Fruit fly (Drosophila melanogaster) whole organism, prepupa: Measurements from ENCODE around the gene fws.

Experiments
- Blimp-1 ChIP-seq: fragments of 200-800 bp; sonication (Bioruptor generic); optimal IDR thresholded peaks from 3 replicates; lab custom pipeline; 2017; ENCODE audit warnings: missing biosample characterization, missing genetic modification characterization, mild to moderate bottlenecking, moderate library complexity, missing genetic modification reagents
- CG10669 ChIP-seq: fragments of 200-800 bp; sonication (Bioruptor generic); optimal IDR thresholded peaks from 3 replicates; lab custom pipeline; 2018; ENCODE audit warnings: missing biosample characterization, mild to moderate bottlenecking, missing genetic modification characterization, moderate library complexity
- CG11294 ChIP-seq: fragments of 200-800 bp; sonication (Bioruptor generic); IDR thresholded peaks from 2 replicates; pipeline ENCODE4 v1.3.6; 2022; ENCODE audit warnings: missing biosample characterization, missing genetic modification characterization
- CG11762 ChIP-seq: fragments of 200-800 bp; sonication (Bioruptor generic); optimal IDR thresholded peaks from 3 replicates; lab custom pipeline; 2016; ENCODE audit warnings: missing biosample characterization, missing genetic modification characterization; ENCODE audit not compliant: insufficient read depth
- CG16779 ChIP-seq: fragments of 200-800 bp; sonication (Bioruptor generic); optimal IDR thresholded peaks from 3 replicates; lab custom pipeline; 2017; ENCODE audit warnings: missing biosample characterization, mild to moderate bottlenecking, missing genetic modification characterization
- CG3032 ChIP-seq: fragments of 200-800 bp; optimal IDR thresholded peaks from 2 replicates; lab custom pipeline; 2019; ENCODE audit warnings: missing biosample characterization, mild to moderate bottlenecking, missing genetic modification characterization, moderate library complexity
- CG31627 ChIP-seq: fragments of 200-800 bp; sonication (Bioruptor generic); optimal IDR thresholded peaks from 3 replicates; lab custom pipeline; 2016; ENCODE audit warnings: missing biosample characterization, missing genetic modification characterization
- CG32006 ChIP-seq: fragments of 200-800 bp; sonication (Bioruptor generic); optimal IDR thresholded peaks from 3 replicates; lab custom pipeline; 2017; ENCODE audit warnings: missing biosample characterization, mild to moderate bottlenecking, missing genetic modification characterization
- CG3919 ChIP-seq: fragments of 200-800 bp; sonication (Bioruptor generic); optimal IDR thresholded peaks from 3 replicates; lab custom pipeline; 2016; ENCODE audit warnings: missing biosample characterization, missing genetic modification characterization
- CG4318 ChIP-seq: fragments of 200-800 bp; sonication (Bioruptor generic); optimal IDR thresholded peaks from 3 replicates; lab custom pipeline; 2017; ENCODE audit warnings: missing biosample characterization, mild to moderate bottlenecking, missing genetic modification characterization
- CG6163 ChIP-seq: fragments of 200-800 bp; sonication (Bioruptor generic); IDR thresholded peaks from 3 replicates; pipeline ENCODE4 v1.3.6; 2022; ENCODE audit warnings: missing biosample characterization, missing genetic modification characterization
- CG6276 ChIP-seq: fragments of 200-800 bp; sonication (Bioruptor generic); optimal IDR thresholded peaks from 2 replicates; lab custom pipeline; 2017; ENCODE audit warnings: missing biosample characterization, mild to moderate bottlenecking, missing genetic modification characterization
- CG6808 ChIP-seq: fragments of 200-800 bp; sonication (Bioruptor generic); optimal IDR thresholded peaks from 3 replicates; lab custom pipeline; 2017; ENCODE audit warnings: missing biosample characterization, missing genetic modification characterization, mild to moderate bottlenecking, moderate library complexity, missing genetic modification reagents
- CG8119 ChIP-seq: fragments of 200-800 bp; sonication (Bioruptor generic); IDR thresholded peaks from 3 replicates; pipeline ENCODE4 v1.3.6; 2022; ENCODE audit warnings: missing biosample characterization, missing genetic modification characterization
- CG9139 ChIP-seq: fragments of 200-800 bp; sonication (Bioruptor generic); optimal IDR thresholded peaks from 3 replicates; lab custom pipeline; 2017; ENCODE audit warnings: missing biosample characterization, mild to moderate bottlenecking, missing genetic modification characterization
- Eip75B ChIP-seq: fragments of 200-800 bp; sonication (Bioruptor generic); optimal IDR thresholded peaks from 3 replicates; lab custom pipeline; 2016; ENCODE audit warnings: missing biosample characterization, missing genetic modification characterization
- Eip78C ChIP-seq: fragments of 200-800 bp; sonication (Bioruptor generic); peaks from one replicate; lab custom pipeline; 2016; ENCODE audit warnings: missing biosample characterization, missing genetic modification characterization
- Eip93F ChIP-seq: fragments of 200-800 bp; sonication (Bioruptor generic); optimal IDR thresholded peaks from 2 replicates; lab custom pipeline; 2016; ENCODE audit warnings: missing biosample characterization, mild to moderate bottlenecking, missing genetic modification characterization
- Ets96B ChIP-seq: fragments of 200-800 bp; optimal IDR thresholded peaks from 2 replicates; lab custom pipeline; 2019; ENCODE audit warnings: missing biosample characterization, mild to moderate bottlenecking, missing genetic modification characterization, moderate library complexity
- Hr38 ChIP-seq: sonication (Bioruptor generic); optimal IDR thresholded peaks from 2 replicates; lab custom pipeline; 2016; ENCODE audit warnings: missing biosample characterization, missing genetic modification characterization
- Hr39 ChIP-seq: fragments of 200-800 bp; sonication (Bioruptor generic); optimal IDR thresholded peaks from 2 replicates; lab custom pipeline; 2016; ENCODE audit warnings: missing biosample characterization, missing genetic modification characterization
- Lpt ChIP-seq: fragments of 200-800 bp; sonication (Bioruptor generic); optimal IDR thresholded peaks from 3 replicates; lab custom pipeline; 2016; ENCODE audit warnings: missing biosample characterization, missing genetic modification characterization
- Met ChIP-seq: fragments of 200-800 bp; sonication (Bioruptor generic); optimal IDR thresholded peaks from 3 replicates; lab custom pipeline; 2016; ENCODE audit warnings: missing biosample characterization, missing genetic modification characterization
- OdsH ChIP-seq: fragments of 200-800 bp; sonication (Bioruptor generic); optimal IDR thresholded peaks from 3 replicates; lab custom pipeline; 2016; ENCODE audit warnings: missing biosample characterization, missing genetic modification characterization
- Sox14 ChIP-seq: fragments of 200-800 bp; sonication (Bioruptor generic); optimal IDR thresholded peaks from 3 replicates; lab custom pipeline; 2016; ENCODE audit warnings: missing biosample characterization, missing genetic modification characterization
- Sox15 ChIP-seq: fragments of 200-800 bp; sonication (Bioruptor generic); optimal IDR thresholded peaks from 3 replicates; lab custom pipeline; 2016; ENCODE audit warnings: missing biosample characterization, missing genetic modification characterization
- achi ChIP-seq: fragments of 200-800 bp; sonication (Bioruptor generic); optimal IDR thresholded peaks from 3 replicates; lab custom pipeline; 2016; ENCODE audit warnings: missing biosample characterization, missing genetic modification characterization
- acj6 ChIP-seq: fragments of 200-800 bp; sonication (Bioruptor generic); optimal IDR thresholded peaks from 3 replicates; lab custom pipeline; 2016; ENCODE audit warnings: missing biosample characterization, missing genetic modification characterization
- cyc ChIP-seq: fragments of 200-800 bp; sonication (Bioruptor generic); optimal IDR thresholded peaks from 3 replicates; lab custom pipeline; 2016; ENCODE audit warnings: missing biosample characterization, missing genetic modification characterization
- dac ChIP-seq: fragments of 200-800 bp; sonication (Bioruptor generic); optimal IDR thresholded peaks from 2 replicates; lab custom pipeline; 2017; ENCODE audit warnings: missing biosample characterization, mild to moderate bottlenecking, missing genetic modification characterization
- dsx ChIP-seq: fragments of 200-800 bp; optimal IDR thresholded peaks from 3 replicates; lab custom pipeline; 2019; ENCODE audit warnings: missing biosample characterization, mild to moderate bottlenecking, missing genetic modification characterization, moderate library complexity; ENCODE audit not compliant: poor library complexity, severe bottlenecking
- esn ChIP-seq: fragments of 200-800 bp; sonication (Bioruptor generic); optimal IDR thresholded peaks from 2 replicates; lab custom pipeline; 2016; ENCODE audit warnings: missing biosample characterization, mild to moderate bottlenecking, missing genetic modification characterization, moderate library complexity
- fd59A ChIP-seq: fragments of 200-800 bp; sonication (Bioruptor generic); optimal IDR thresholded peaks from 2 replicates; lab custom pipeline; 2017; ENCODE audit warnings: missing biosample characterization, mild to moderate bottlenecking, missing genetic modification characterization, missing genetic modification reagents
- fd85E ChIP-seq: fragments of 200-800 bp; sonication (Bioruptor generic); optimal IDR thresholded peaks from 3 replicates; lab custom pipeline; 2016; ENCODE audit warnings: missing biosample characterization, missing genetic modification characterization
- fkh ChIP-seq: fragments of 200-800 bp; sonication (Bioruptor generic); optimal IDR thresholded peaks from 3 replicates; lab custom pipeline; 2017; ENCODE audit warnings: missing biosample characterization, mild to moderate bottlenecking, missing genetic modification characterization, moderate library complexity
- lz ChIP-seq: fragments of 200-800 bp; sonication (Bioruptor generic); optimal IDR thresholded peaks from 3 replicates; lab custom pipeline; 2016; ENCODE audit warnings: missing biosample characterization, missing genetic modification characterization
- net ChIP-seq: fragments of 200-800 bp; sonication (Bioruptor generic); optimal IDR thresholded peaks from 3 replicates; lab custom pipeline; 2016; ENCODE audit warnings: missing biosample characterization, missing genetic modification characterization
- pdm3 ChIP-seq: fragments of 200-800 bp; sonication (Bioruptor generic); optimal IDR thresholded peaks from 3 replicates; lab custom pipeline; 2016; ENCODE audit warnings: missing biosample characterization, missing genetic modification characterization
- salr ChIP-seq, 2 experiments: fragments of 200-800 bp; sonication (Bioruptor generic); optimal IDR thresholded peaks; 3 replicates each; lab custom pipeline; 2016 to 2018; ENCODE audit warnings: missing biosample characterization in 2 of 2, missing genetic modification characterization in 2 of 2, mild to moderate bottlenecking in 1 of 2
- svp ChIP-seq: fragments of 200-800 bp; sonication (Bioruptor generic); peaks from one replicate; lab custom pipeline; 2016; ENCODE audit warnings: missing biosample characterization, missing genetic modification characterization
- topi ChIP-seq: fragments of 200-800 bp; sonication (Bioruptor generic); optimal IDR thresholded peaks from 3 replicates; lab custom pipeline; 2016; ENCODE audit warnings: missing biosample characterization, missing genetic modification characterization
- vri ChIP-seq: fragments of 200-800 bp; sonication (Bioruptor generic); optimal IDR thresholded peaks from 3 replicates; lab custom pipeline; 2016; ENCODE audit warnings: missing biosample characterization, mild to moderate bottlenecking, missing genetic modification characterization

Gene fws

DNA sequence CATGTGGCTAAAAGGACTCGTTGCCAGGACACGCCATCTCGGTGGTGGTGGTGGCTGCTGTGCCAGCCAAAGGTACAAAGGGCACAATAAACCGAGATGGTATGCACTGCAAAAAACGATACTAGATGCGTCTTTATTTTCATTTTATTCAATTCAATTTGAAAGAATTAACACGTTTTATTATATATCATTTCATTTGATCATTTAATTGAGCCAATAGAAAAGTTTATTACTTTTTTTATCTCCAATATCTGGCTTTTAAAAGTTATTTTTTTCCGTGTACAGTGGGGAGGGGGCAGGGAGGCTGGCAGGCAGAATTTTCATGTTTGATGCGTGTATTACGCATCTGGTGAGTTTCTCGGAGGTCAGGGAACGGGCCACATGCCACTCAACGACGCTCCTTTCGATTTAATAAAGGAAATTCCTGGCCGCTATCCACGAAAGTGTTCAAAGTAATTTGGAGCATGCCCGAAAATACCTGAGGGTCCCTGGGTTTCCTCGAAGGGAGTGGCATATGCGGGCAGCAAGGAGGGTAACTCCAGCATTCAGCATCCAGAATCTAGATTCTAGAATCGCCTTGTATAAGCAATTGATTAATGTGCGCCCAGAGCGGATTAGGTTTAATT is 33.4 kb upstream of the fws start (continued):
- TF ChIP-seq CG16779 (tag; lab: Kevin White, UChicago): no peak
- TF ChIP-seq CG4318 (GFP tag; lab: Kevin White, UChicago): no peak
- peak; percentile 39 for TF ChIP-seq CG3919 (GFP tag; lab: Kevin White, UChicago)
- TF ChIP-seq cyc (GFP tag; lab: Kevin White, UChicago): no peak
- no peak for TF ChIP-seq fd85E
- TF ChIP-seq vri (GFP tag; lab: Kevin White, UChicago): peak; percentile 40
- TF ChIP-seq Met (GFP tag; lab: Kevin White, UChicago): peak; percentile 67
- TF ChIP-seq CG6276 (GFP tag; lab: Kevin White, UChicago): no peak
- TF ChIP-seq topi (GFP tag; lab: Kevin White, UChicago): no peak
- TF ChIP-seq fd59A: peak; percentile 22
- peak; percentile 46 for TF ChIP-seq acj6 (GFP tag; lab: Kevin White, UChicago)
- peak; percentile 53 for TF ChIP-seq CG10669 (GFP tag; lab: Kevin White, UChicago)
- TF ChIP-seq CG32006 (GFP tag; lab: Kevin White, UChicago): peak; percentile 9

DNA sequence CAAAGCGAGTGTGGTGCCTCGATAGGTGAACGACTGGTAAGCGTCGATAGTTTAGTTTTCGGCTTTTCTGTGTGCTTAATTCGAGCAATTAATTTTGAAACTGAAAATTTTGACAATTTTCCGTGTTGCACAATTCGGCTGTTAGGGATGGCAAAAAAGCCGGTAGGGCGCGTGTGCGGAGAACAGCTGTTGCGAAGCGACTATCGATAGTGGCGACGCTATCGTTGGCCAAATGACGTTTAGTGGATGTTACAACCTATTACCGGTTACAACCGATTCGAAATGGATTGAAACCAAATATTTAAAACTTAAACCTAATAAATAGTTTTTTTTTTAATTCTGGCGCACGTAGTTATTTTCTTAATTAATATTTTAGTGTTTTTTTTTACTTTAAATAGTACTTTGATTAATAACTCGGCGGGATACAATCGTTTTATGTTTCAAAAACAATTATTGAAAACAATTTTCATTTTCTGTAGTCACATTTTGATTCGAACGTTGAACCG is 20.2 kb upstream of the fws start, which contains the start of the genes mEFTs and Dhc36C:
mEFTs (minus strand) TSS at position 161 of the 506 bp plus-strand sequence.
Dhc36C (plus strand) TSS at position 456 of the 506 bp plus-strand sequence.
- TF ChIP-seq achi (GFP tag; lab: Kevin White, UChicago) (peak; percentile 96), salr (GFP tag; optimal IDR thresholded peaks at IDR 0.05; lab: Kevin White, UChicago) (no peak)

DNA sequence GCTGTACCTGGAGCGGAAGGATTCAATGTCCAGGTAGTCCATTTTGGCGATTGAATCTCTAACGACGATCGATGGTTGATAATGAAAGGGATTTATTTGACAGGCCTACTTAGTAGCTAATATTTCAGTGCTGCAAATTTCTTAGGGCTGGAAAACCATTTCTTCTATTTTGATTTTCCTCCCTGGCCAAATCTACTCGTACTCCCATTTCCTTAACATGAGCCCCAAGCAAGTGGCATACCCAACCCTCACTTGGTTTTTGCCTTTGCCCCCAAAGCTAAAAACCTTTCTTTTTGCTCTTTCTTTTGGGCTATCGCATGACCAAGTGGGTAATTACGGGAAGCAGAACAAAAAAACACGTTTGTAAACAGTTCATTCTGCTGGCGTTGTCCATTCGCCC is 17.9 kb upstream of the fws start, which contains the start of gene CG15142:
CG15142 (minus strand) TSS at position 101 of the 400 bp plus-strand sequence.
- no peak for TF ChIP-seq topi (GFP tag; lab: Kevin White, UChicago)
- TF ChIP-seq CG8119 (GFP tag; lab: Robert Waterston, UW): no peak
- TF ChIP-seq Eip75B: no peak
- no peak for TF ChIP-seq CG16779 (tag; lab: Kevin White, UChicago)

DNA sequence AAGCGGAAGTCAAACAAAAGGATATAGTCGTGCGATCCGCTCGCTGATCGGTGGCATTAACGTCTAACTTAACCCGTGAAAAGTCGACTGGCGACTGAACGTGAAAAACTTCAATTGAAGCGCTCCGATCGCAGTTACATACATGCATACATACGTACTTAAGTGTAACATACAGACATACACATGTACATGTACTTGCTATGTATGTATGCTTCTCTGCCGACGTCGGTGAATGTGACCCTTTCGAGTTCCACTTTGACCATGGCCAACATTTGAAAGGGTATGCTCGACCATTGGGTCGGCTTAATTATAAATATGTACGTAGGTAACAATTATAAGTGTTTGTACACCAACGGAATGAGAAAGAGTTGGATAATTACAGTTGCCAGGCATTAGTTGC is 16.3 kb upstream of the fws start, which contains the start of gene qua:
qua (minus strand) TSS at position 101 of the 400 bp plus-strand sequence.
- TF ChIP-seq dsx: no peak
- TF ChIP-seq CG10669 (GFP tag; lab: Kevin White, UChicago): no peak
- TF ChIP-seq CG11762 (GFP tag; lab: Kevin White, UChicago): no peak
- peak; percentile 25 for TF ChIP-seq Met (GFP tag; lab: Kevin White, UChicago)
- peak; percentile 26 for TF ChIP-seq Hr39 (GFP tag; lab: Kevin White, UChicago)
- no peak for TF ChIP-seq vri (GFP tag; lab: Kevin White, UChicago)
- no peak for TF ChIP-seq Hr38
- TF ChIP-seq CG6808 (GFP tag; lab: Kevin White, UChicago): no peak
- TF ChIP-seq esn (GFP tag; lab: Kevin White, UChicago): no peak
- no peak for TF ChIP-seq pdm3 (GFP tag; lab: Kevin White, UChicago)
- no peak for TF ChIP-seq CG3032
- no peak for TF ChIP-seq Ets96B
- no peak for TF ChIP-seq Sox15 (GFP tag; lab: Kevin White, UChicago)
- TF ChIP-seq svp: no peak
- TF ChIP-seq CG6163 (GFP tag; lab: Robert Waterston, UW): no peak
- peak; percentile 7 for TF ChIP-seq Sox14 (GFP tag; lab: Kevin White, UChicago)
- no peak for TF ChIP-seq fkh (GFP tag; lab: Kevin White, UChicago)
- no peak for TF ChIP-seq dac (GFP tag; lab: Kevin White, UChicago)
- peak; percentile 9 for TF ChIP-seq net (GFP tag; lab: Kevin White, UChicago)
- no peak for TF ChIP-seq Lpt (GFP tag; lab: Kevin White, UChicago)
- no peak for TF ChIP-seq fd85E
- no peak for TF ChIP-seq Eip75B
- TF ChIP-seq cyc (GFP tag; lab: Kevin White, UChicago): no peak
- peak; percentile 41 for TF ChIP-seq CG32006 (GFP tag; lab: Kevin White, UChicago)
- no peak for TF ChIP-seq OdsH (GFP tag; lab: Kevin White, UChicago)
- TF ChIP-seq Eip78C (GFP tag; lab: Kevin White, UChicago): peak; percentile 20
- TF ChIP-seq salr (GFP tag; optimal IDR thresholded peaks at IDR 0.05; lab: Kevin White, UChicago): no peak
- no peak for TF ChIP-seq CG9139 (GFP tag; lab: Kevin White, UChicago)
- TF ChIP-seq CG6276 (GFP tag; lab: Kevin White, UChicago): no peak
- no peak for TF ChIP-seq acj6 (GFP tag; lab: Kevin White, UChicago)
- peak; percentile 9 for TF ChIP-seq CG31627 (GFP tag; lab: Kevin White, UChicago)
- no peak for TF ChIP-seq CG16779 (tag; lab: Kevin White, UChicago)
- TF ChIP-seq Eip93F (GFP tag; lab: Kevin White, UChicago): no peak
- TF ChIP-seq Blimp-1 (GFP tag; lab: Kevin White, UChicago): no peak
- no peak for TF ChIP-seq CG11294
- TF ChIP-seq lz: no peak
